Worm (Caenorhabditis elegans) whole organism, mixed stage, embryonic: ENCODE data around the gene skr-17.
A peak's percentile ranks its signal among the peaks of the same experiment; 100 is the strongest.

Source experiments
- M03D4.4 ChIP-seq: sonication (generic microtip); optimal IDR thresholded peaks from 2 replicates; lab custom pipeline; 2017; ENCODE audit warnings: mild to moderate bottlenecking, missing genetic modification characterization, missing compliant biosample characterization
- bed-3 ChIP-seq: fragments of 200-800 bp; sonication (Bioruptor generic); optimal IDR thresholded peaks from 3 replicates; lab custom pipeline; 2018; ENCODE audit warnings: mild to moderate bottlenecking, missing genetic modification characterization, moderate library complexity, missing compliant biosample characterization
- blmp-1 ChIP-seq: fragments of 150-350 bp; optimal IDR thresholded peaks from 2 replicates; lab custom pipeline; 2014; ENCODE audit warnings: missing biosample characterization, missing genetic modification characterization
- ceh-43 ChIP-seq: fragments of 200-800 bp; sonication (Bioruptor generic); optimal IDR thresholded peaks from 2 replicates; lab custom pipeline; 2018; ENCODE audit warnings: mild to moderate bottlenecking, missing genetic modification characterization, moderate library complexity, missing compliant biosample characterization
- ceh-83 ChIP-seq: fragments of 200-800 bp; sonication (Bioruptor generic); optimal IDR thresholded peaks from 2 replicates; lab custom pipeline; 2018; ENCODE audit warnings: mild to moderate bottlenecking, missing genetic modification characterization, missing compliant biosample characterization
- ces-1 ChIP-seq: fragments of 150-350 bp; optimal IDR thresholded peaks from 2 replicates; lab custom pipeline; 2014; ENCODE audit warnings: missing biosample characterization, missing genetic modification reagents, missing genetic modification characterization
- cnd-1 ChIP-seq: fragments of 200-800 bp; sonication (Bioruptor generic); optimal IDR thresholded peaks from 2 replicates; lab custom pipeline; 2018; ENCODE audit warnings: mild to moderate bottlenecking, missing genetic modification characterization, missing compliant biosample characterization
- drap-1 ChIP-seq: fragments of 200-800 bp; sonication (Bioruptor generic); optimal IDR thresholded peaks from 3 replicates; lab custom pipeline; 2018; ENCODE audit warnings: mild to moderate bottlenecking, missing genetic modification characterization, missing compliant biosample characterization
- elt-1 ChIP-seq: sonication (generic microtip); optimal IDR thresholded peaks from 2 replicates; lab custom pipeline; 2017; ENCODE audit warnings: missing genetic modification characterization, mild to moderate bottlenecking, missing compliant biosample characterization, antibody characterized with exemption, moderate library complexity, borderline replicate concordance; ENCODE audit not compliant: insufficient read depth
- elt-3 ChIP-seq: fragments of 150-350 bp; optimal IDR thresholded peaks from 2 replicates; lab custom pipeline; 2014; ENCODE audit warnings: missing biosample characterization, missing genetic modification characterization
- flh-1 ChIP-seq: fragments of 200-800 bp; sonication (Bioruptor generic); optimal IDR thresholded peaks from 2 replicates; lab custom pipeline; 2018; ENCODE audit warnings: mild to moderate bottlenecking, missing genetic modification characterization, moderate library complexity, missing compliant biosample characterization
- ham-2 ChIP-seq: fragments of 200-800 bp; sonication (Bioruptor generic); optimal IDR thresholded peaks from 2 replicates; lab custom pipeline; 2018; ENCODE audit warnings: mild to moderate bottlenecking, missing genetic modification characterization, missing compliant biosample characterization
- hlh-1 ChIP-seq: fragments of 150-350 bp; optimal IDR thresholded peaks from 2 replicates; lab custom pipeline; 2014; ENCODE audit warnings: missing biosample characterization, missing genetic modification reagents, missing genetic modification characterization
- lin-13 ChIP-seq: fragments of 150-350 bp; optimal IDR thresholded peaks from 2 replicates; lab custom pipeline; 2014; ENCODE audit warnings: missing biosample characterization, missing genetic modification characterization
- lin-32 ChIP-seq: fragments of 200-800 bp; sonication (Bioruptor generic); optimal IDR thresholded peaks from 2 replicates; lab custom pipeline; 2018; ENCODE audit warnings: mild to moderate bottlenecking, missing genetic modification characterization, missing compliant biosample characterization
- lsy-2 ChIP-seq: fragments of 150-350 bp; optimal IDR thresholded peaks from 2 replicates; lab custom pipeline; 2014; ENCODE audit warnings: missing biosample characterization, missing genetic modification characterization
- mep-1 ChIP-seq: fragments of 150-350 bp; optimal IDR thresholded peaks from 2 replicates; lab custom pipeline; 2017; ENCODE audit warnings: missing biosample characterization, missing genetic modification reagents, missing genetic modification characterization, inconsistent platforms
- mls-2 ChIP-seq: sonication (generic microtip); optimal IDR thresholded peaks from 2 replicates; lab custom pipeline; 2016; ENCODE audit warnings: mild to moderate bottlenecking, missing genetic modification characterization, moderate library complexity, missing compliant biosample characterization
- nhr-12 ChIP-seq: fragments of 150-350 bp; optimal IDR thresholded peaks from 2 replicates; lab custom pipeline; 2014; ENCODE audit warnings: missing biosample characterization, missing genetic modification characterization
- nhr-2 ChIP-seq: fragments of 150-350 bp; optimal IDR thresholded peaks from 2 replicates; lab custom pipeline; 2014; ENCODE audit warnings: missing biosample characterization, missing genetic modification characterization
- nhr-237 ChIP-seq: fragments of 150-350 bp; optimal IDR thresholded peaks from 2 replicates; lab custom pipeline; 2014; ENCODE audit warnings: missing biosample characterization, missing genetic modification characterization
- nhr-76 ChIP-seq: sonication (generic microtip); optimal IDR thresholded peaks from 2 replicates; lab custom pipeline; 2017; ENCODE audit warnings: missing biosample characterization, missing genetic modification characterization
- pha-4 ChIP-seq: fragments of 150-350 bp; optimal IDR thresholded peaks from 2 replicates; lab custom pipeline; 2018; ENCODE audit warnings: missing biosample characterization, missing genetic modification reagents, missing genetic modification characterization
- snpc-4 ChIP-seq: fragments of 150-350 bp; optimal IDR thresholded peaks from 2 replicates; lab custom pipeline; 2014; ENCODE audit warnings: missing biosample characterization, missing genetic modification characterization
- tbx-8 ChIP-seq: fragments of 200-800 bp; sonication (Bioruptor generic); optimal IDR thresholded peaks from 2 replicates; lab custom pipeline; 2018; ENCODE audit warnings: mild to moderate bottlenecking, missing genetic modification characterization, moderate library complexity, missing compliant biosample characterization
- unc-120 ChIP-seq: sonication (generic microtip); optimal IDR thresholded peaks from 2 replicates; lab custom pipeline; 2017; ENCODE audit warnings: missing genetic modification characterization, missing compliant biosample characterization; ENCODE audit not compliant: poor library complexity, severe bottlenecking
- unc-39 ChIP-seq: fragments of 150-350 bp; optimal IDR thresholded peaks from 2 replicates; lab custom pipeline; 2014; ENCODE audit warnings: missing biosample characterization, missing genetic modification characterization
- unc-62 ChIP-seq: fragments of 150-350 bp; optimal IDR thresholded peaks from 2 replicates; lab custom pipeline; 2014; ENCODE audit warnings: missing biosample characterization, missing genetic modification reagents, missing genetic modification characterization
- zip-8 ChIP-seq: fragments of 150-350 bp; optimal IDR thresholded peaks from 2 replicates; lab custom pipeline; 2014; ENCODE audit warnings: missing biosample characterization, missing genetic modification characterization
- ztf-11 ChIP-seq: fragments of 150-350 bp; optimal IDR thresholded peaks from 2 replicates; lab custom pipeline; 2014; ENCODE audit warnings: missing biosample characterization, missing genetic modification characterization

The skr-17 gene

ce11 chrII:7790324-7790898, 7.1 kb downstream of the skr-17 start, which contains the start of gene srlf-1:
Gene srlf-1, plus strand, starts transcription at chrII:7790591.
- TF ChIP-seq nhr-237 (tag; lab: Kevin White, UChicago) (no peak), ham-2 (no peak), zip-8 (no peak), ceh-83 (GFP tag; lab: Kevin White, UChicago) (no peak), elt-1 (tag; lab: Kevin White, UChicago) (no peak), cnd-1 (tag; lab: Kevin White, UChicago) (no peak), ceh-43 (GFP tag; lab: Kevin White, UChicago) (no peak), mls-2 (tag; lab: Kevin White, UChicago) (no peak), ztf-11 (tag; lab: Kevin White, UChicago) (no peak), unc-120 (no peak), lin-32 (no peak), nhr-2 (tag; lab: Kevin White, UChicago) (no peak)
- TF ChIP-seq, all 35 proteins: peak for 0

- TF ChIP-seq flh-1 (GFP tag; lab: Kevin White, UChicago) (no peak), snpc-4 (no peak), bed-3 (no peak), drap-1 (no peak), ceh-43 (GFP tag; lab: Kevin White, UChicago) (no peak), elt-3 (tag; lab: Kevin White, UChicago) (no peak), unc-62 (GFP tag; lab: Kevin White, UChicago) (no peak), mep-1 (tag; lab: Kevin White, UChicago) (no peak), nhr-237 (tag; lab: Kevin White, UChicago) (no peak), zip-8 (no peak), ceh-83 (GFP tag; lab: Kevin White, UChicago) (no peak), unc-39 (tag; lab: Kevin White, UChicago) (no peak), lsy-2 (tag; lab: Kevin White, UChicago) (no peak), ces-1 (GFP tag; lab: Kevin White, UChicago) (no peak), unc-120 (no peak), nhr-12 (tag; lab: Kevin White, UChicago) (no peak)
These were observed 8.2 kb downstream of the skr-17 start for ce11 chrII:7791408-7792050.

- TF ChIP-seq lin-13 (tag; lab: Kevin White, UChicago) = no peak
- no peak for TF ChIP-seq nhr-2 (tag; lab: Kevin White, UChicago)
These were observed 9.2 kb downstream of the skr-17 start for ce11 chrII:7792514-7792913.

- TF ChIP-seq blmp-1 (tag; lab: Kevin White, UChicago) = no peak
- no peak for TF ChIP-seq nhr-76 (tag; lab: Kevin White, UChicago)
- peak; percentile 5 for TF ChIP-seq ces-1 (GFP tag; lab: Kevin White, UChicago)
These were observed 10.9 kb downstream of the skr-17 start, which contains the start of gene glr-4 for ce11 chrII:7794222-7794621. Gene glr-4, minus strand, starts transcription at chrII:7794322.

- peak; percentile 52 for TF ChIP-seq ces-1 (GFP tag; lab: Kevin White, UChicago)
- TF ChIP-seq mls-2 (tag; lab: Kevin White, UChicago) = no peak
These were observed 12.0 kb downstream of the skr-17 start for ce11 chrII:7795299-7795698.

ce11 chrII:7801255-7801654, 17.9 kb downstream of the skr-17 start:
- no peak for TF ChIP-seq ham-2
- TF ChIP-seq elt-3 (tag; lab: Kevin White, UChicago) = no peak
- no peak for TF ChIP-seq elt-1 (tag; lab: Kevin White, UChicago)
- TF ChIP-seq nhr-12 (tag; lab: Kevin White, UChicago) = no peak
- TF ChIP-seq unc-39 (tag; lab: Kevin White, UChicago) = no peak
- no peak for TF ChIP-seq M03D4.4
- TF ChIP-seq pha-4 (tag; lab: Kevin White, UChicago) = no peak
- TF ChIP-seq mep-1 (tag; lab: Kevin White, UChicago) = no peak
- TF ChIP-seq hlh-1 (tag; lab: Kevin White, UChicago) = no peak
- TF ChIP-seq ceh-43 (GFP tag; lab: Kevin White, UChicago) = no peak
- no peak for TF ChIP-seq ces-1 (GFP tag; lab: Kevin White, UChicago)
- TF ChIP-seq mls-2 (tag; lab: Kevin White, UChicago) = no peak
- no peak for TF ChIP-seq tbx-8 (GFP tag; lab: Kevin White, UChicago)
- TF ChIP-seq flh-1 (GFP tag; lab: Kevin White, UChicago) = no peak
